Worm (Caenorhabditis elegans): ENCODE measurements around the gene T16G1.13.

Gene T16G1.13

DNA sequence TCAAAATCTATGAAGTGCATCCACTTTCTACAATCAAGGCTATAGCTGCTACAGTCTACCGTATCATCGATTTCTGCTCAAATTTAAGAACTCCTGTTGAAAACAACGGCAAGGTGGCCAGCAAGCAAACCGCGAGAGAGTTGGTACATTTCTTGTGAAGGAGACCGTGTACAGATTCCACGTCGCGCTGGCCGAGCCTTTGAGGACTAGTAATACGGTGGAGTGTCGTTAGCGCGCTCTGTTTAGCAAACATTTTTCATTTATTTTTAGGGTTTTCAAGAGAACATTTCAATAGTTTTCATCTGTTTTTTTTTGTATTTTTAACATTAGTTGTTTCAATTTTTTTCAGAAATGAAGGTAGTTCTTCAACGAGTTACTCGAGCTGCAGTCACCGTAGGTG lies 2.6 kb downstream of the T16G1.13 start, which contains the start of gene pqn-68:
TSS of gene pqn-68 (plus strand) at position 350 of the 400 bp plus-strand sequence.
- TF ChIP-seq crh-2 (tag; optimal IDR thresholded peaks at IDR 0.05) (peak; percentile 71), ceh-16 (tag; optimal IDR thresholded peaks at IDR 0.05) (no peak), sma-3 (GFP tag; optimal IDR thresholded peaks at IDR 0.05) (no peak), nhr-129 (tag; optimal IDR thresholded peaks at IDR 0.05) (peak; percentile 40), unc-55 (GFP tag; optimal IDR thresholded peaks at IDR 0.05) (peak; percentile 49), zag-1 (tag; optimal IDR thresholded peaks at IDR 0.05) (no peak), lsy-2 (tag; optimal IDR thresholded peaks at IDR 0.05) (peak in 1 of 2 experiments; percentile 43), lin-39 (tag; optimal IDR thresholded peaks at IDR 0.05) (no peak), gmeb-1 (tag; optimal IDR thresholded peaks at IDR 0.05) (peak; percentile 23), C34F6.9 (tag; optimal IDR thresholded peaks at IDR 0.05) (peak; percentile 4), ZK546.5 (tag; optimal IDR thresholded peaks at IDR 0.05) (no peak), R02D3.7 (tag; optimal IDR thresholded peaks at IDR 0.05) (no peak)

ce11 chrV:12953702-12954101 lies 4.0 kb downstream of the T16G1.13 start, which contains the start of gene eif-3.K:
Gene eif-3.K (plus strand): TSS chrV:12954002.
- no peak for TF ChIP-seq nhr-11 (tag; optimal IDR thresholded peaks at IDR 0.05)
- no peak for TF ChIP-seq fos-1 (tag; optimal IDR thresholded peaks at IDR 0.05)
- TF ChIP-seq ama-1 (optimal IDR thresholded peaks at IDR 0.05): no peak
- no peak for TF ChIP-seq ztf-4 (tag; optimal IDR thresholded peaks at IDR 0.05)
- TF ChIP-seq lsy-2 (tag; optimal IDR thresholded peaks at IDR 0.05): no peak
- TF ChIP-seq crh-2 (tag; optimal IDR thresholded peaks at IDR 0.05): no peak
- TF ChIP-seq snpc-4 (tag; optimal IDR thresholded peaks at IDR 0.05): no peak
- TF ChIP-seq R02D3.7 (tag; optimal IDR thresholded peaks at IDR 0.05): no peak
- no peak for TF ChIP-seq elt-3 (tag; optimal IDR thresholded peaks at IDR 0.05)
- TF ChIP-seq unc-62 (GFP tag; optimal IDR thresholded peaks at IDR 0.05): no peak
- no peak for TF ChIP-seq sma-9 (GFP tag; optimal IDR thresholded peaks at IDR 0.05)
- TF ChIP-seq sma-9 (tag; optimal IDR thresholded peaks at IDR 0.05): no peak
- TF ChIP-seq blmp-1 (tag; optimal IDR thresholded peaks at IDR 0.05; ENCODE audit: insufficient read depth): no peak
- TF ChIP-seq lin-11 (tag; optimal IDR thresholded peaks at IDR 0.05): no peak
- no peak for TF ChIP-seq ztf-1 (GFP tag; conservative IDR thresholded peaks at IDR 0.05)
- TF ChIP-seq skn-1 (tag; optimal IDR thresholded peaks at IDR 0.05): no peak
- no peak for TF ChIP-seq Y55F3AM.14 (GFP tag; optimal IDR thresholded peaks at IDR 0.05)
- TF ChIP-seq nhr-10 (tag; optimal IDR thresholded peaks at IDR 0.05): no peak
- TF ChIP-seq egl-27 (tag; optimal IDR thresholded peaks at IDR 0.05): no peak

DNA sequence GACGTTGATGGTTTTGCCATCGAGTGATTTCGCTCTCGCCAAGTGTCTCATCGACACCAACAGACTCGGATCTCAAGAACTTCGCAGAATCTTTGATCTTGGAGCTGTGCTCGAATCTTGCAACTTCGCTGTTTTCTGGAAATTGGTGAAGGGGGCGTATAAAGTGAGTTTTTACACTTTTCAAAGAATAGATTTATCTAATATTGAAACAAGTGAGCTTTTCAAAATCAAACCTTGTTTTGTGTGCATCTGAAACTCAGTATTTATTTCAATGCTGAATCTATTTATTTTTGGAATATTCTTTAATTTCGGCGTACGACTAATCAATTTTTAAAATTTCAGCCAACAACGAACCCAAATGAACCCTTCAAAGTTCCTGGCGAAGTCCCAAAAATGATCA lies 4.6 kb downstream of the T16G1.13 start:
- TF ChIP-seq nhr-237 (tag; optimal IDR thresholded peaks at IDR 0.05): no peak
- no peak for TF ChIP-seq nhr-10 (tag; optimal IDR thresholded peaks at IDR 0.05)
- no peak for TF ChIP-seq lin-13 (GFP tag; optimal IDR thresholded peaks at IDR 0.05)
- TF ChIP-seq gmeb-1 (tag; optimal IDR thresholded peaks at IDR 0.05): no peak
- TF ChIP-seq F13H6.1 (tag; optimal IDR thresholded peaks at IDR 0.05): no peak
- TF ChIP-seq nhr-21 (tag; optimal IDR thresholded peaks at IDR 0.05): no peak
- TF ChIP-seq unc-62 (GFP tag; optimal IDR thresholded peaks at IDR 0.05): no peak
- TF ChIP-seq snpc-4 (tag; optimal IDR thresholded peaks at IDR 0.05): no peak
- no peak for TF ChIP-seq sma-3 (GFP tag; optimal IDR thresholded peaks at IDR 0.05)
- TF ChIP-seq unc-55 (GFP tag; optimal IDR thresholded peaks at IDR 0.05): no peak
- no peak for TF ChIP-seq sem-4 (tag; optimal IDR thresholded peaks at IDR 0.05)
- no peak for TF ChIP-seq alr-1 (tag; optimal IDR thresholded peaks at IDR 0.05)
- TF ChIP-seq peb-1 (tag; optimal IDR thresholded peaks at IDR 0.05): no peak
- no peak for TF ChIP-seq zag-1 (tag; optimal IDR thresholded peaks at IDR 0.05)
- no peak for TF ChIP-seq ama-1 (optimal IDR thresholded peaks at IDR 0.05)
- TF ChIP-seq sma-9 (GFP tag; optimal IDR thresholded peaks at IDR 0.05): no peak
- TF ChIP-seq sma-9 (tag; optimal IDR thresholded peaks at IDR 0.05): no peak
- no peak for TF ChIP-seq nhr-12 (tag; optimal IDR thresholded peaks at IDR 0.05)
- TF ChIP-seq aly-2 (tag; optimal IDR thresholded peaks at IDR 0.05): no peak
- no peak for TF ChIP-seq fos-1 (tag; optimal IDR thresholded peaks at IDR 0.05)
- no peak for TF ChIP-seq C34F6.9 (tag; optimal IDR thresholded peaks at IDR 0.05)

ce11 chrV:12961085-12961560 lies 11.4 kb downstream of the T16G1.13 start, which contains the start of gene mpst-7:
Gene mpst-7 (minus strand): TSS chrV:12961135.
- TF ChIP-seq nhr-25 (tag; optimal IDR thresholded peaks at IDR 0.05) (peak; percentile 20), mbf-1 (tag; optimal IDR thresholded peaks at IDR 0.05) (no peak), ztf-1 (GFP tag; conservative IDR thresholded peaks at IDR 0.05) (no peak), fos-1 (tag; optimal IDR thresholded peaks at IDR 0.05) (peak; percentile 35), egl-27 (tag; optimal IDR thresholded peaks at IDR 0.05) (no peak)
